Fruit fly (Drosophila melanogaster): ENCODE measurements around the gene CG43796.

- no peak for TF ChIP-seq CG8478 (optimal IDR thresholded peaks at IDR 0.05)
- no peak for TF ChIP-seq pan (optimal IDR thresholded peaks at IDR 0.05)
- TF ChIP-seq Dll (optimal IDR thresholded peaks at IDR 0.05): no peak
- no peak for TF ChIP-seq EcR (GFP tag; optimal IDR thresholded peaks at IDR 0.05)
- no peak for TF ChIP-seq usp (GFP tag; optimal IDR thresholded peaks at IDR 0.05)
- no peak for TF ChIP-seq psq (optimal IDR thresholded peaks at IDR 0.05)
Measured at dm6 chr2L:8461782-8462453, 20.3 kb upstream of the CG43796 start.

All from whole organism.